Worm (Caenorhabditis elegans) whole organism, dauer: ENCODE measurements around the gene F22B8.3.

Source experiments
- unc-62 ChIP-seq: sonication (generic microtip); optimal IDR thresholded peaks from 2 replicates; lab custom pipeline; 2017; ENCODE audit warnings: missing biosample characterization, missing genetic modification reagents, missing genetic modification characterization

Gene F22B8.3

DNA sequence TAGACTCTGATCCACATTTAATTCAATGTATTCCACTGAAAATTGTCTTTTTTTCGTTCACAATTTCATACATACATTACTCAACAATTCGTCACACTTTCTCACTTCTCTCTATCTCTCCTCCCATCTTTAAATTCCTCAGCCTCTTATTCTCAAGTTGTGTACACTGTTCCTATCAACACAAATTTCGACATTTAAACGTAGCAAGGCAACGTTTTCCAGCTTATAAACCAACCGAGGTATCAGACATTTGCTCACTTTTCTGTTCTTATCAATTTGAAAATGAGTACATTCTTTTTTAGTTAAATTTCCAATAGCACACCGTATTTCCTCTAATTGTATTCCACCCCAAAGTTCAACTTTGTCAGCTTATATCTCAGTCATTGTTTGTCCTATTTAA is 30.1 kb downstream of the F22B8.3 start, which contains the start of gene skr-3:
skr-3 (plus strand) TSS at position 163 of the 400 bp plus-strand sequence.
- no peak for TF ChIP-seq unc-62 (GFP tag; lab: Kevin White, UChicago)

DNA sequence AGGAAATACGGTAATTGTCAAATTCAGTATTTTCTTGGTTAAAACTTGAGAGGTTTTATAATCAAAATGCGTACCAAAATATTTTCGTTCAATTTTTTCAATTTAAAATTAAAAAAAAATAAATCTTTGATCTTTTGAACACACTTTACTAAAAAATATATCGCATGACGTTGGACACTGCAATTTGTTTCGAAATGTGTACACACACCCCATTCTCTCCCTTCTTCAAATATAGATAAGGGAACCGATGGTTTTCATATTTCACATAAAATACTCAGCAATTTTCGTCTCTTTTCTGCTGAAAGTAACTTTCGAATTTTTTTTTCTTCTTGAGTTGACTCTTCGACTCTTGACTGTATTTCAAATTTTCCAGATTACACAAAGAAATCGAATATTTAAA is 30.7 kb downstream of the F22B8.3 start:
- TF ChIP-seq unc-62 (GFP tag; lab: Kevin White, UChicago), result no peak

DNA sequence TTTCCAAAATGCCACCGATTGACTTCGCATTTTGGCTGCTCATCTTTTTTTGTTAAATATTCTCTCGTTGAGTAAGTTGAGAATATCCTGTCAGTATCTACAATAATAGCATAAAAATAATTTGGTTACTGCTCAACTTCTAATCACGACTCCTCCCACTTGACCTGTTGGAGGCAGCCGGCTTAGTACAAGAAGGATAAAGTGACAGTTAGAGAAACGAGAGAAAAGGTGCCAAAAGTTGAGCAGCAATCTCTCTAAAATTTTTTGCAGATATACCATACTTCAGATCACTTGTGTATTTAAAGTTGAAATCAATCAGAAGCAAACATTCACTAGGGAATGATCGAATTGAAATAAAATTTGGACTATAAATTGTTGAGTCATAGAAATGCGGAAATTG is 34.0 kb downstream of the F22B8.3 start, which contains the start of gene nhr-111:
nhr-111 (minus strand) TSS at position 101 of the 400 bp plus-strand sequence.
- TF ChIP-seq unc-62 (GFP tag; lab: Kevin White, UChicago), result no peak

DNA sequence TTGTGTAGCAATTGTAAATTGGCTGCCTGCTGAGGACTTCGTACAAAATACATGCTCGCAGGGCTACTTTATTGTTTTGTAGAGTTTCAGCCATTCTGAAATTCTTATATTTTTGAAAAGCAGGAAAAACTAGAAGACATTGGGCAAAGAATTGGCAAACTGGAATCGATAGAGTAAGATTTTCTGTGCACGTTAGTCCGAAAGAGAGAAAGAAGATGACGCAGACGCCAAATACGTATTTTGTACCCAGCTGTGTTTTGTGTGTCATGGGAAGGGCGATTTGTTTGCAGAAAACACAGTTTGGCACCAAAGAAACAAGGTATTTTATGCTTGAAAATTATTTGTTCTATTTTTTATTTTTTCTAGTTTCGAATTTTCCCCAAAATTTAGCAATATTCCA is 36.6 kb downstream of the F22B8.3 start, which contains the start of gene fbxa-143:
fbxa-143 (minus strand) TSS at position 101 of the 400 bp plus-strand sequence.
- no peak for TF ChIP-seq unc-62 (GFP tag; lab: Kevin White, UChicago)

DNA sequence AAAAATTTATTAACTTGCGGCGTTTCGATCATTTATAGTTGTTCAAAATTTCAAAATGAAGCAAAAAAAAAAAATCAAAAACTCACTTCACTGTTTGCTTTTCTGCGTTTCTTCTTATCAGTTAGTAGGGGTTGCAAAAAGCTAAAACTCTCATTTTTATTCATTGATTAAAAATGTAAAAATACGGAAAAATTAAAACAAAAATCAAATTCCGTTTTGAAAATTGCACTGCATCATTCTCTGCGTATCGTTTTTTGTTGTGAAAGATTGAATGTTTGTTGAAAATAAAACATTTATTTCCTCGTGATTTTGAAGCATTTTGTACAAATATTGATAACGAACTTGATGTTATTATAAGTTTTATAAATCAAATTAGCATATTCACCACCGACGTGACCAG is 38.3 kb downstream of the F22B8.3 start:
- no peak for TF ChIP-seq unc-62 (GFP tag; lab: Kevin White, UChicago)

DNA sequence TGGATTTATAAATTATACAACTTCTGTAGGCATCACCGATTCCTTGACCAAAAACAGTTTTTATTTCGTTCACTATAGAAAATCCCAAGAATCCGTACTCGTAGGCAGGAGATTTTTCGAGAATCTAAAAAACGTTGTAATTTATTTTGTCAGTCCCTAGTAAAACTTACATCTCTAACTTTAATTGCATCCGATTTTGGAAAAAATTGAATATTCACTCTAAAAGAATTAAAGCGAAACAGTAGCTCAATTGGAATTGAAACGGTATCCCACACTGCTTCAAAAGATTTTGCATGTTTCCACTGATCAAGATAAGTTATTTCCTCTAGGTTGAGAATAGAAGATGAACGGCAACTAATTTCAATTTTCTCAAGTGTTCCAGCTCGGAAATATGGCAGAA is 40.5 kb downstream of the F22B8.3 start, which contains the start of gene fbxa-142:
fbxa-142 (minus strand) TSS at position 101 of the 400 bp plus-strand sequence.
- no peak for TF ChIP-seq unc-62 (GFP tag; lab: Kevin White, UChicago)

DNA sequence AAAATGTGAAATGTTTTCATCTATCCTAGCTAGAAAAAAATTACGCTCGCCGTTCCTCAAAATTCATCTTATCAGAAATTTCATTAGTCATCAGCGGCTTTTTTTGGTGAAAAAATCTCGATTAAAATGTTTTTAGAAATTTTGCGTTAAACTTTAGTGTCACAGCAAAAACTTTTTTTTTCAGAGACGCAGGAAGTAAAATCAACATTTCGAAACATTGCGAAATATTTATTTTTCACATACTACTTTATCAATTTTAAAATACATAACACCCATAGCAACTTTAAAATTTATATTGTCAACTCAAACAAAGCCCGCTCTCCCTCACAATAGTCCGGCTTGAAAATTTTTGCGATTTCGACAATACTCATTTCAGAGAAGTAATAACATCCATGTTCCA is 41.4 kb downstream of the F22B8.3 start:
- no peak for TF ChIP-seq unc-62 (GFP tag; lab: Kevin White, UChicago)

DNA sequence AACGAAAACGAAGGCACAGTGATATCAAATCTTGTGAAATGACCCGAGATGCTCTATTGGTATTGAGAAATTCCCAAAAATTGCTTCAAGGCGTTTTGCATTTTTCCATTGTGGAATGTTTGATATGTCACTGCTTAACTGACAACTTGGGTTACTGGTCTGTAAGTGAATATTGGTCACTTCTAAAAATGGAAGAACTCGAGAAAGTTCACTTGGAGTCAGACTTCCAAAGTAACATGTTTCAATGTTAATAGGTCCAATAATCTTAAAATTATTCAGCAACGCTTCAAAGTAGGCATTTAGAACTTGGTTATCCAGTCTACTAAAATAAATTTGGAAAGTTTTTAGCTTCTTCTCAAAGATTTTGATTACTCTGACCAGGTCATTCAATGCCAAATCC is 41.9 kb downstream of the F22B8.3 start, which contains the start of gene fbxa-144:
fbxa-144 (minus strand) TSS at position 101 of the 400 bp plus-strand sequence.
- TF ChIP-seq unc-62 (GFP tag; lab: Kevin White, UChicago), result no peak

DNA sequence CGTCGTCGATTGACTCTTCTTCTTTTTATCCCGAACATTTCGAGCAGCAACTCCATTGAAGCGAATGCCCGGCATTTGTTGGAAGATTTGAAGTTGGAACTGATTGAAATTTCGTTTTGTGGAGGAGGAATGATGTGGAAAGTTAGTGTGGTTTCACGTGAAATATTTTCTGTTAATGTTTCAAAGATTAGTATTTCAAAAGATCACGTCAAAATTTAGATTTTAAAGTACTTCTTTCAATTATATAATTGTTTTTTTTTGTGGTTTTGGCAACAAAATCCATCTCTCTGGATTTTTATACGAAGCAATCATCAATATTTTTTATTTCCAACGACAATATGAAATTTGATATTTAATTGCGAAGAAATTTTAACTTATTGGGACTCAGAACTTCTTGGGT is 46.3 kb downstream of the F22B8.3 start, which contains the start of gene F44G3.7:
F44G3.7 (minus strand) TSS at position 101 of the 400 bp plus-strand sequence.
- no peak for TF ChIP-seq unc-62 (GFP tag; lab: Kevin White, UChicago)

DNA sequence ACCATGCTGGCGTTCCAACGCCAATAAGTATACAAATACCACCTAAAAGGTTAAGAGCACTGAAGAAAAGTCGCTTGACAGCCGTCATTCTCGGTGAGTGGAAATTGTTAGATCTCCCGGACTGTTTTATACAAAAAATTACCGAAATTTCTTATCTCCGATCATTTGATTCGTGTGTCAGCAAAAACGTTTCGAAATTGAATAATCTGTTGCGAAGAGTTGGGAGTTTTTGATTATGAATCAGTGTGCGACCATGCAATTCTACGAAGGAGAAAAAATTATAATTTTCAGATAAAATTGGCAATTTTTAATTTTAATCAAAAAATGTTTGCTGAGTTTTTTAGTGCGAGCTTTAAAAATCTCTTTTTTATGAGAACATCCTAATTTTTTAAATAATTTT is 48.7 kb downstream of the F22B8.3 start, which contains the start of gene clc-11:
clc-11 (minus strand) TSS at position 101 of the 400 bp plus-strand sequence.
- no peak for TF ChIP-seq unc-62 (GFP tag; lab: Kevin White, UChicago)

DNA sequence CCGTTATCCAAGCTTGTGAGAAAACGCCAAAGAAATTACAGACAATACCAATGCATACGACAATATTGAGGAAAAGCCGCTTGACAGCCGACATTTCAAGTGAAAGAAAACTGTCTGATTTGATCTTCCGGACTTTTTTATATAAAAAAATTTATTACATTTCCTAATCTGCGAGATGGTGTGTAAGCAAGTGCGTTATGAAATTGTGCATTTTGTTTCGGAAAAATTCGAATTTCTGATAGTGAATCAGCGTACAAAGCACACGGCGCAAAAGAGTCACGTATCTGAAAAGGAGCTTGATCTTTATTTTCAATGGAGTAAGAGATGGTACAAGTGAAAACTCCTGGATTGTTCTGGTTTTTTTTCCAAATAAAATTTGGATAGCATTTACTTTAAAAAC is 50.3 kb downstream of the F22B8.3 start, which contains the start of gene clc-32:
clc-32 (minus strand) TSS at position 101 of the 400 bp plus-strand sequence.
- TF ChIP-seq unc-62 (GFP tag; lab: Kevin White, UChicago), result no peak
